Worm (Caenorhabditis elegans) whole organism, L4 larva: ENCODE data around the gene popl-5.

Source experiments
- F10B5.3 ChIP-seq: sonication (generic microtip); optimal IDR thresholded peaks from 2 replicates; lab custom pipeline; 2016; ENCODE audit warnings: mild to moderate bottlenecking, missing genetic modification characterization, missing compliant biosample characterization
- F37D6.2 ChIP-seq: sonication (generic microtip); optimal IDR thresholded peaks from 2 replicates; lab custom pipeline; 2016; ENCODE audit warnings: mild to moderate bottlenecking, missing genetic modification characterization, missing compliant biosample characterization
- F44E2.7 ChIP-seq: fragments of 200-800 bp; sonication (Bioruptor generic); IDR thresholded peaks from 2 replicates; pipeline ENCODE4 v2.1.2; 2022; ENCODE audit warnings: missing genetic modification characterization, missing compliant biosample characterization
- R02D3.7 ChIP-seq: fragments of 150-350 bp; sonication (generic microtip); optimal IDR thresholded peaks from 3 replicates; lab custom pipeline; 2014; ENCODE audit warnings: missing biosample characterization, missing genetic modification characterization
- Y48G9A.11 ChIP-seq: fragments of 200-800 bp; sonication (Bioruptor generic); IDR thresholded peaks from 2 replicates; pipeline ENCODE4 v1.3.6; 2022; ENCODE audit warnings: missing genetic modification reagents, missing genetic modification characterization, missing compliant biosample characterization
- aha-1 ChIP-seq: fragments of 150-350 bp; peaks from one replicate; lab custom pipeline; 2014; ENCODE audit warnings: missing biosample characterization, missing genetic modification characterization
- ama-1 ChIP-seq: fragments of 150-350 bp; optimal IDR thresholded peaks from 2 replicates; lab custom pipeline; 2014; ENCODE audit warnings: inconsistent platforms, mixed read lengths
- ceh-20 ChIP-seq: fragments of 200-800 bp; sonication (Bioruptor generic); IDR thresholded peaks from 2 replicates; pipeline ENCODE4 v1.3.6; 2022; ENCODE audit warnings: missing genetic modification reagents, missing genetic modification characterization, missing compliant biosample characterization
- daf-8 ChIP-seq: fragments of 200-800 bp; sonication (Bioruptor generic); IDR thresholded peaks from 2 replicates; pipeline ENCODE4 v1.3.6; 2022; ENCODE audit warnings: missing genetic modification characterization, missing compliant biosample characterization
- dmd-6 ChIP-seq: fragments of 200-800 bp; sonication (Bioruptor generic); IDR thresholded peaks from 2 replicates; pipeline ENCODE4 v1.3.6; 2022; ENCODE audit warnings: missing genetic modification reagents, missing genetic modification characterization, missing compliant biosample characterization
- dmd-9 ChIP-seq: fragments of 200-800 bp; sonication (Bioruptor generic); IDR thresholded peaks from 2 replicates; pipeline ENCODE4 v1.3.6; 2022; ENCODE audit warnings: missing genetic modification reagents, missing genetic modification characterization, missing compliant biosample characterization
- duxl-1 ChIP-seq: sonication (generic microtip); optimal IDR thresholded peaks from 2 replicates; lab custom pipeline; 2016; ENCODE audit warnings: mild to moderate bottlenecking, missing genetic modification characterization, moderate library complexity, missing compliant biosample characterization; ENCODE audit not compliant: poor library complexity
- dve-1 ChIP-seq: sonication (generic microtip); optimal IDR thresholded peaks from 2 replicates; lab custom pipeline; 2017; ENCODE audit warnings: antibody characterized with exemption, mild to moderate bottlenecking, missing genetic modification characterization, missing compliant biosample characterization; ENCODE audit not compliant: insufficient read depth
- gei-8 ChIP-seq: fragments of 200-800 bp; sonication (Bioruptor generic); optimal IDR thresholded peaks from 2 replicates; lab custom pipeline; 2018; ENCODE audit warnings: mild to moderate bottlenecking, missing genetic modification characterization, missing compliant biosample characterization
- hif-1 ChIP-seq, 2 experiments: sonication (generic microtip); optimal IDR thresholded peaks; 2 replicates each; lab custom pipeline; 2016 to 2017; ENCODE audit warnings: missing compliant biosample characterization in 2 of 2, missing genetic modification characterization in 2 of 2, missing genetic modification reagents in 2 of 2, missing genotype in 2 of 2, mild to moderate bottlenecking in 1 of 2
- hmg-1.1 ChIP-seq: fragments of 200-800 bp; sonication (Bioruptor generic); IDR thresholded peaks from 2 replicates; pipeline ENCODE4 v1.3.6; 2022; ENCODE audit warnings: missing genetic modification reagents, missing genetic modification characterization, missing compliant biosample characterization
- lin-13 ChIP-seq: fragments of 150-350 bp; optimal IDR thresholded peaks from 2 replicates; lab custom pipeline; 2014; ENCODE audit warnings: missing biosample characterization, missing genetic modification reagents, missing genetic modification characterization
- lin-38 ChIP-seq: fragments of 200-800 bp; sonication (Bioruptor generic); IDR thresholded peaks from 2 replicates; pipeline ENCODE4 v1.3.6; 2022; ENCODE audit warnings: missing genetic modification reagents, missing genetic modification characterization, missing compliant biosample characterization
- lir-3 ChIP-seq: sonication (generic microtip); optimal IDR thresholded peaks from 2 replicates; lab custom pipeline; 2016; ENCODE audit warnings: mild to moderate bottlenecking, missing genetic modification characterization, missing compliant biosample characterization
- lsy-2 ChIP-seq, 2 experiments: fragments of 150-350 bp in 1 of 2; sonication (generic microtip) in 1 of 2; optimal IDR thresholded peaks; 2 replicates each; lab custom pipeline; 2014 to 2017; ENCODE audit warnings: missing biosample characterization in 2 of 2, missing genetic modification characterization in 2 of 2
- mdl-1 ChIP-seq, 2 experiments: fragments of 150-350 bp in 1 of 2; sonication (generic microtip) in 1 of 2; optimal IDR thresholded peaks; 2 replicates each; lab custom pipeline; 2014 to 2017; ENCODE audit warnings: missing biosample characterization in 2 of 2, missing genetic modification characterization in 2 of 2
- mep-1 ChIP-seq: fragments of 150-350 bp; sonication (generic microtip); optimal IDR thresholded peaks from 3 replicates; lab custom pipeline; 2014; ENCODE audit warnings: missing biosample characterization, missing genetic modification characterization
- mxl-2 ChIP-seq: fragments of 200-800 bp; sonication (Bioruptor generic); conservative IDR thresholded peaks from 2 replicates; pipeline ENCODE4 v1.3.6; 2022; ENCODE audit warnings: missing genetic modification reagents, missing genetic modification characterization, missing compliant biosample characterization
- nhr-237 ChIP-seq: sonication (generic microtip); optimal IDR thresholded peaks from 2 replicates; lab custom pipeline; 2017; ENCODE audit warnings: missing biosample characterization, missing genetic modification characterization
- nhr-41 ChIP-seq: fragments of 200-800 bp; sonication (Bioruptor generic); IDR thresholded peaks from 2 replicates; pipeline ENCODE4 v1.3.6; 2022; ENCODE audit warnings: missing genetic modification reagents, missing genetic modification characterization, missing compliant biosample characterization
- nhr-48 ChIP-seq: sonication (generic microtip); optimal IDR thresholded peaks from 2 replicates; lab custom pipeline; 2016; ENCODE audit warnings: mild to moderate bottlenecking, missing genetic modification characterization, missing compliant biosample characterization
- php-3 ChIP-seq: fragments of 200-800 bp; sonication (Bioruptor generic); IDR thresholded peaks from 2 replicates; pipeline ENCODE4 v1.3.6; 2022; ENCODE audit warnings: missing genetic modification reagents, missing genetic modification characterization, missing compliant biosample characterization
- sdz-12 ChIP-seq: fragments of 200-800 bp; sonication (Bioruptor generic); optimal IDR thresholded peaks from 2 replicates; lab custom pipeline; 2018; ENCODE audit warnings: mild to moderate bottlenecking, missing genetic modification characterization, missing compliant biosample characterization
- skn-1 ChIP-seq: fragments of 150-350 bp; optimal IDR thresholded peaks from 2 replicates; lab custom pipeline; 2014; ENCODE audit warnings: missing biosample characterization, missing genetic modification characterization
- snpc-1.2 ChIP-seq: fragments of 200-800 bp; sonication (Bioruptor generic); IDR thresholded peaks from 2 replicates; pipeline ENCODE4 v1.3.6; 2022; ENCODE audit warnings: missing genetic modification reagents, missing genetic modification characterization, missing compliant biosample characterization
- spr-3 ChIP-seq: fragments of 200-800 bp; sonication (Bioruptor generic); optimal IDR thresholded peaks from 2 replicates; lab custom pipeline; 2018; ENCODE audit warnings: mild to moderate bottlenecking, missing genetic modification characterization, missing compliant biosample characterization
- zip-11 ChIP-seq: fragments of 200-800 bp; sonication (Bioruptor generic); IDR thresholded peaks from 2 replicates; pipeline ENCODE4 v1.3.6; 2022; ENCODE audit warnings: missing genetic modification characterization, missing compliant biosample characterization
- zip-2 ChIP-seq: fragments of 150-350 bp; optimal IDR thresholded peaks from 2 replicates; lab custom pipeline; 2014; ENCODE audit warnings: missing biosample characterization, missing genetic modification characterization
- ztf-7 ChIP-seq: fragments of 150-350 bp; optimal IDR thresholded peaks from 2 replicates; lab custom pipeline; 2014; ENCODE audit warnings: missing biosample characterization, missing genetic modification characterization

popl-5 gene

DNA sequence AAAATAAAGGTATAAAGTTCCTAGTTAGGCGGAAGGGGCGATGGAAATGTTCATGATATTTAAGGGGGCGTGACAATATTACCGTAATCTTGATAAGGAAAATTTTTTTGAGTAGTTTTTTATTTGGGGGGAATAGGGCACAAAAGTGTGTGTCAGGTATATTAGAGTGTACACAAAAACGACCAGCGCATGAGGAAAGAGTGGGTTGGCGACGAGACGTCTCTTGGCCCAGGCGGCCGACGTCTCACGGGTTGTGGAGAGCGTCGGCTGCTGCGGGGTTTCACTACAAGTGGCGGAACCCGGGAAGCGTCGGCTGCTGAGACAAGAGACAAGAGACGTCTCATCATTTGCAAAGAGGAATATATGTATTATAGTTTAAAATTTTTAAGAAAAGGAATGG lies 23.4 kb downstream of the popl-5 start (continued):
- TF ChIP-seq php-3 (GFP tag; lab: Robert Waterston, UW) = peak; percentile 64
- peak; percentile 77 for TF ChIP-seq dmd-6 (GFP tag; lab: Robert Waterston, UW)
- TF ChIP-seq gei-8 (GFP tag; lab: Kevin White, UChicago) = no peak
- no peak for TF ChIP-seq daf-8 (GFP tag; lab: Robert Waterston, UW)
- TF ChIP-seq mxl-2 (GFP tag; lab: Robert Waterston, UW) = no peak
- TF ChIP-seq hif-1 (tag; optimal IDR thresholded peaks at IDR 0.05; lab: Kevin White, UChicago) = peak in 1 of 2 experiments; percentile 25
- TF ChIP-seq ama-1 (lab: Kevin White, UChicago) = peak; percentile 3
- no peak for TF ChIP-seq lir-3
- no peak for TF ChIP-seq zip-11 (GFP tag; lab: Robert Waterston, UW)
- no peak for TF ChIP-seq dmd-9
- no peak for TF ChIP-seq Y48G9A.11 (GFP tag; lab: Robert Waterston, UW)
- TF ChIP-seq aha-1 (tag; lab: Kevin White, UChicago) = no peak
- TF ChIP-seq nhr-48 (tag; lab: Kevin White, UChicago) = peak; percentile 38
- TF ChIP-seq F10B5.3 (tag; lab: Kevin White, UChicago) = no peak
- TF ChIP-seq lin-38 = peak; percentile 60
- TF ChIP-seq nhr-41 (GFP tag; lab: Robert Waterston, UW) = no peak
- TF ChIP-seq R02D3.7 (tag; lab: Kevin White, UChicago) = no peak
- peak; percentile 31 for TF ChIP-seq spr-3
- TF ChIP-seq lsy-2 (tag; optimal IDR thresholded peaks at IDR 0.05; lab: Kevin White, UChicago) = peak; percentile 5 to 50
- no peak for TF ChIP-seq F44E2.7
- TF ChIP-seq snpc-1.2 (GFP tag; lab: Robert Waterston, UW) = no peak
- no peak for TF ChIP-seq duxl-1 (tag; lab: Kevin White, UChicago)
- TF ChIP-seq zip-2 (tag; lab: Kevin White, UChicago) = no peak
- peak; percentile 97 for TF ChIP-seq lin-13 (GFP tag; lab: Kevin White, UChicago)
- TF ChIP-seq nhr-237 (tag; lab: Kevin White, UChicago) = no peak

- TF ChIP-seq dve-1 (no peak), aha-1 (tag; lab: Kevin White, UChicago) (peak; percentile 92)
These were observed 24.8 kb downstream of the popl-5 start for ce11 chrIII:11462332-11462731.

DNA sequence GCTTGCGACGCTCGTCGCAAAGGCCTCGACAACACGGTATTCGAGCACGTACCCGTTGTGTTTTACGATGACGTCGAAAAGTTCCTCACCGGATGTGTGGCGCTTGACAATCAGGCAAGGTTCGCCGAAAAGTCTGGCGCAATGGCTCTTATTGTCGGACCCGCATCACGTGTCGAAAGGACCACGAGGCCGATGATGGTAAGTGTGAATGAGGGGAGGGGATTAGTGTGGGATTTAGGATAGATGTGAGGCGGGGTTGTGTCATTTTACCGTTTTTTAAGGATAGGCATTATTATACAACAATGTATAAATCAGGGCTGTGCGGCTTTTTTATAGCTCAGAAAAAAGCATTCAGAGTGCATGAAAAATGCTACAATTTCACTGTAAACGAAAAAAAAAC lies 27.3 kb downstream of the popl-5 start:
- TF ChIP-seq gei-8 (GFP tag; lab: Kevin White, UChicago) = no peak
- no peak for TF ChIP-seq duxl-1 (tag; lab: Kevin White, UChicago)
- no peak for TF ChIP-seq skn-1 (tag; lab: Kevin White, UChicago)
- TF ChIP-seq mdl-1 (tag; optimal IDR thresholded peaks at IDR 0.05; lab: Kevin White, UChicago) = no peak
- TF ChIP-seq mep-1 (tag; lab: Kevin White, UChicago) = no peak
- TF ChIP-seq zip-11 (GFP tag; lab: Robert Waterston, UW) = no peak
- TF ChIP-seq ztf-7 (tag; lab: Kevin White, UChicago) = no peak
- no peak for TF ChIP-seq F37D6.2 (tag; lab: Kevin White, UChicago)
- TF ChIP-seq ceh-20 (GFP tag; lab: Robert Waterston, UW) = no peak
- no peak for TF ChIP-seq aha-1 (tag; lab: Kevin White, UChicago)
- TF ChIP-seq sdz-12 (GFP tag; lab: Kevin White, UChicago) = no peak
- TF ChIP-seq nhr-41 (GFP tag; lab: Robert Waterston, UW) = no peak

DNA sequence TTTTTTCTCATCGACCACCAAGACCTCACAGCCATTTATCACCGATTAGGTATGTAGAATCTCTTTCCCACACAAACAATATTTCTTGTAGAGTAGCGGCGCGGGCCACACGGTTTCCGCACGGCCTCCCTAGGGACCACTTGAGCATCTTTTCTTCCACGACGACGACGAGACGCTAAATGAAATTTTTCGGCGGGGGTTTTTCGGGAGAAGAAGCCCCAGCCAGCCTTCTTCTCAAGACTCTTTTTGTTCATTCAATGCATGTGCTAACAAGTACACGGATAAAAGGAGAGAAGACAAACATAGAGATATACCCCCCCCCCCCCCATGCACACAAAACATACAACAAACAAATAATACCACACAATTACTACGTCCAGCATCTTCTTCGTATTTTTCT lies 28.1 kb downstream of the popl-5 start:
- TF ChIP-seq F37D6.2 (tag; lab: Kevin White, UChicago) = no peak
- TF ChIP-seq hmg-1.1 = 0 out of 2 replicates have a peak, but pooled peaks have one; percentile 7
- TF ChIP-seq Y48G9A.11 (GFP tag; lab: Robert Waterston, UW) = no peak
